Worm (Caenorhabditis elegans) whole organism, L1 larva: ENCODE results near the gene Y57G11C.499.

Experiments
- aly-2 ChIP-seq: fragments of 150-350 bp; optimal IDR thresholded peaks from 2 replicates; lab custom pipeline; 2014; ENCODE audit warnings: missing biosample characterization, missing genetic modification characterization
- blmp-1 ChIP-seq: fragments of 150-350 bp; optimal IDR thresholded peaks from 2 replicates; lab custom pipeline; 2014; ENCODE audit warnings: missing biosample characterization, missing genetic modification characterization
- jun-1 ChIP-seq: fragments of 150-350 bp; optimal IDR thresholded peaks from 2 replicates; lab custom pipeline; 2014; ENCODE audit warnings: missing biosample characterization, missing genetic modification reagents, missing genetic modification characterization
- lin-35 ChIP-seq, 2 experiments: fragments of 150-350 bp; optimal IDR thresholded peaks; 2 replicates each; lab custom pipeline; 2014; ENCODE audit warnings: missing biosample characterization in 2 of 2, missing genetic modification characterization in 2 of 2, missing genetic modification reagents in 2 of 2
- lin-39 ChIP-seq: fragments of 150-350 bp; optimal IDR thresholded peaks from 2 replicates; lab custom pipeline; 2014; ENCODE audit warnings: missing biosample characterization, missing genetic modification reagents, missing genetic modification characterization
- nhr-71 ChIP-seq: sonication (generic microtip); optimal IDR thresholded peaks from 2 replicates; lab custom pipeline; 2016; ENCODE audit warnings: mild to moderate bottlenecking, missing genetic modification characterization, moderate library complexity, missing compliant biosample characterization
- pqm-1 ChIP-seq: sonication (generic microtip); optimal IDR thresholded peaks from 3 replicates; lab custom pipeline; 2017; ENCODE audit warnings: missing biosample characterization, missing genetic modification characterization

- TF ChIP-seq blmp-1, result no peak
- TF ChIP-seq lin-35 (GFP tag; optimal IDR thresholded peaks at IDR 0.05; lab: Kevin White, UChicago), result no peak
- no peak for TF ChIP-seq pqm-1
- TF ChIP-seq jun-1 (tag; lab: Kevin White, UChicago), result no peak
- no peak for TF ChIP-seq lin-39 (tag; lab: Kevin White, UChicago)
- TF ChIP-seq aly-2 (tag; lab: Kevin White, UChicago), result no peak
- no peak for TF ChIP-seq nhr-71 (tag; lab: Kevin White, UChicago)
Measured at ce11 chrIV:14764719-14765173, 10.0 kb upstream of the Y57G11C.499 start.
